Worm (Caenorhabditis elegans) whole organism, mixed stage, embryonic: ENCODE measurements around the gene B0244.10.

ENCODE experiments used
- M03D4.4 ChIP-seq: sonication (generic microtip); optimal IDR thresholded peaks from 2 replicates; lab custom pipeline; 2017; ENCODE audit warnings: mild to moderate bottlenecking, missing genetic modification characterization, missing compliant biosample characterization
- elt-1 ChIP-seq: sonication (generic microtip); optimal IDR thresholded peaks from 2 replicates; lab custom pipeline; 2017; ENCODE audit warnings: missing genetic modification characterization, mild to moderate bottlenecking, missing compliant biosample characterization, antibody characterized with exemption, moderate library complexity, borderline replicate concordance; ENCODE audit not compliant: insufficient read depth
- elt-3 ChIP-seq: fragments of 150-350 bp; optimal IDR thresholded peaks from 2 replicates; lab custom pipeline; 2014; ENCODE audit warnings: missing biosample characterization, missing genetic modification characterization
- flh-1 ChIP-seq: fragments of 200-800 bp; sonication (Bioruptor generic); optimal IDR thresholded peaks from 2 replicates; lab custom pipeline; 2018; ENCODE audit warnings: mild to moderate bottlenecking, missing genetic modification characterization, moderate library complexity, missing compliant biosample characterization
- lsy-2 ChIP-seq: fragments of 150-350 bp; optimal IDR thresholded peaks from 2 replicates; lab custom pipeline; 2014; ENCODE audit warnings: missing biosample characterization, missing genetic modification characterization
- nhr-76 ChIP-seq: sonication (generic microtip); optimal IDR thresholded peaks from 2 replicates; lab custom pipeline; 2017; ENCODE audit warnings: missing biosample characterization, missing genetic modification characterization
- pha-4 ChIP-seq: fragments of 150-350 bp; optimal IDR thresholded peaks from 2 replicates; lab custom pipeline; 2018; ENCODE audit warnings: missing biosample characterization, missing genetic modification reagents, missing genetic modification characterization
- snpc-4 ChIP-seq: fragments of 150-350 bp; optimal IDR thresholded peaks from 2 replicates; lab custom pipeline; 2014; ENCODE audit warnings: missing biosample characterization, missing genetic modification characterization
- unc-62 ChIP-seq: fragments of 150-350 bp; optimal IDR thresholded peaks from 2 replicates; lab custom pipeline; 2014; ENCODE audit warnings: missing biosample characterization, missing genetic modification reagents, missing genetic modification characterization
- ztf-11 ChIP-seq: fragments of 150-350 bp; optimal IDR thresholded peaks from 2 replicates; lab custom pipeline; 2014; ENCODE audit warnings: missing biosample characterization, missing genetic modification characterization

DNA sequence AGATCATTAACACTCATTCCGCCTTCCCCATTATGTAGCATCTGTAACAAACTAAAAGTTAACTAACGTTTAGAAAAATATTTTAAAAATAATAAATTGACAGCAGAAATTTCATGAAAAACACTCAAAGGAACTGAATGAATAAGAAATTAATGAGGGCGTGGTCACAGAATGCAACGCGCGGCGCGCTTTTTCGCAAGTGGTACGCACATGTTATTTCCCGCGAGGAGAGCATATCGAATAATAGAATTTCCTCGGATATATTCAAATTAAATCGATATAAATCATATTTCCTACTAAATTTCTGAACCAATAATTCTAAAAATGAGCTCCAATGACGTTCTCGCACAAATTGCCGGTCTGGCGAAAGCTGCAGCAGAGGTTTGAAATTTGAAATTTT, 42.3 kb upstream of the B0244.10 start, which contains the start of the genes abi-1 and arle-14:
- TF ChIP-seq snpc-4 (tag; lab: Kevin White, UChicago) (no peak), lsy-2 (tag; lab: Kevin White, UChicago) (peak; percentile 10), elt-3 (tag; lab: Kevin White, UChicago) (no peak), flh-1 (GFP tag; lab: Kevin White, UChicago) (no peak), nhr-76 (tag; lab: Kevin White, UChicago) (no peak), unc-62 (GFP tag; lab: Kevin White, UChicago) (no peak), pha-4 (tag; lab: Kevin White, UChicago) (no peak), elt-1 (tag; lab: Kevin White, UChicago) (no peak), ztf-11 (tag; lab: Kevin White, UChicago) (no peak), M03D4.4 (tag; lab: Kevin White, UChicago) (no peak)
